Fruit fly (Drosophila melanogaster): ENCODE results near the gene Glyp.

The Glyp gene

dm6 chr2L:2173191-2173590, 42.6 kb downstream of the Glyp start:
- TF ChIP-seq CG8478 (optimal IDR thresholded peaks at IDR 0.05) (no peak), CTCF (optimal IDR thresholded peaks at IDR 0.05) (no peak)

- TF ChIP-seq CTCF (optimal IDR thresholded peaks at IDR 0.05) (no peak), CG8478 (optimal IDR thresholded peaks at IDR 0.05) (no peak)
Measured at dm6 chr2L:2173604-2174003, 43.0 kb downstream of the Glyp start.

- TF ChIP-seq CG8478 (optimal IDR thresholded peaks at IDR 0.05) = no peak
- no peak for TF ChIP-seq CTCF (optimal IDR thresholded peaks at IDR 0.05)
Measured at dm6 chr2L:2175090-2175830, 44.6 kb downstream of the Glyp start.

- TF ChIP-seq CTCF (optimal IDR thresholded peaks at IDR 0.05) = no peak
Measured at dm6 chr2L:2175930-2176643, 45.5 kb downstream of the Glyp start.

dm6 chr2L:2177312-2177968, 46.8 kb downstream of the Glyp start:
- no peak for TF ChIP-seq CG8478 (optimal IDR thresholded peaks at IDR 0.05)
- no peak for TF ChIP-seq CTCF (optimal IDR thresholded peaks at IDR 0.05)

dm6 chr2L:2177969-2178809, 47.6 kb downstream of the Glyp start, which contains the start of gene aop:
Gene aop (minus strand): TSS chr2L:2178754.
- TF ChIP-seq CTCF (optimal IDR thresholded peaks at IDR 0.05) (no peak), CG8478 (optimal IDR thresholded peaks at IDR 0.05) (no peak)

- TF ChIP-seq CG8478 (optimal IDR thresholded peaks at IDR 0.05) (no peak), CTCF (optimal IDR thresholded peaks at IDR 0.05) (no peak)
Measured at dm6 chr2L:2178810-2179143, 48.2 kb downstream of the Glyp start.

dm6 chr2L:2179366-2179765, 48.8 kb downstream of the Glyp start:
- TF ChIP-seq CTCF (optimal IDR thresholded peaks at IDR 0.05) (no peak), CG8478 (optimal IDR thresholded peaks at IDR 0.05) (no peak)

dm6 chr2L:2180120-2180539, 49.5 kb downstream of the Glyp start:
- no peak for TF ChIP-seq CG8478 (optimal IDR thresholded peaks at IDR 0.05)
- TF ChIP-seq CTCF (optimal IDR thresholded peaks at IDR 0.05) = no peak

- TF ChIP-seq CG8478 (optimal IDR thresholded peaks at IDR 0.05) (no peak), CTCF (optimal IDR thresholded peaks at IDR 0.05) (no peak)
Measured at dm6 chr2L:2180665-2181064, 50.1 kb downstream of the Glyp start.

- no peak for TF ChIP-seq CG8478 (optimal IDR thresholded peaks at IDR 0.05)
- no peak for TF ChIP-seq CTCF (optimal IDR thresholded peaks at IDR 0.05)
Measured at dm6 chr2L:2181971-2182643, 51.5 kb downstream of the Glyp start.

dm6 chr2L:2182735-2183340, 52.2 kb downstream of the Glyp start:
- TF ChIP-seq CG8478 (optimal IDR thresholded peaks at IDR 0.05) (no peak), CTCF (optimal IDR thresholded peaks at IDR 0.05) (no peak)

dm6 chr2L:2184129-2184528, 53.5 kb downstream of the Glyp start:
- no peak for TF ChIP-seq CTCF (optimal IDR thresholded peaks at IDR 0.05)

dm6 chr2L:2184659-2185058, 54.0 kb downstream of the Glyp start:
- TF ChIP-seq CG8478 (optimal IDR thresholded peaks at IDR 0.05) (no peak), CTCF (optimal IDR thresholded peaks at IDR 0.05) (no peak)

Data from S2 (cell line).